Fruit fly (Drosophila melanogaster) whole organism, prepupa: Measurements from ENCODE around the gene CG13365.
A peak's percentile ranks its signal among the peaks of the same experiment; 100 is the strongest.

Source experiments
- Blimp-1 ChIP-seq: fragments of 200-800 bp; sonication (Bioruptor generic); optimal IDR thresholded peaks from 3 replicates; lab custom pipeline; 2017; ENCODE audit warnings: missing biosample characterization, missing genetic modification characterization, mild to moderate bottlenecking, moderate library complexity, missing genetic modification reagents
- CG10631 ChIP-seq: fragments of 200-800 bp; sonication (Bioruptor generic); optimal IDR thresholded peaks from 2 replicates; lab custom pipeline; 2016; ENCODE audit warnings: missing biosample characterization, missing genetic modification characterization
- CG10669 ChIP-seq: fragments of 200-800 bp; sonication (Bioruptor generic); optimal IDR thresholded peaks from 3 replicates; lab custom pipeline; 2018; ENCODE audit warnings: missing biosample characterization, mild to moderate bottlenecking, missing genetic modification characterization, moderate library complexity
- CG11902 ChIP-seq: fragments of 200-800 bp; sonication (Bioruptor generic); optimal IDR thresholded peaks from 3 replicates; lab custom pipeline; 2016; ENCODE audit warnings: missing biosample characterization, missing genetic modification characterization
- CG15336 ChIP-seq: fragments of 200-800 bp; sonication (Bioruptor generic); IDR thresholded peaks from 2 replicates; pipeline ENCODE4 v1.3.6; 2022; ENCODE audit warnings: missing biosample characterization, missing genetic modification characterization
- CG1621 ChIP-seq: fragments of 200-800 bp; sonication (Bioruptor generic); optimal IDR thresholded peaks from 3 replicates; lab custom pipeline; 2018; ENCODE audit warnings: missing biosample characterization, mild to moderate bottlenecking, missing genetic modification characterization
- CG3032 ChIP-seq: fragments of 200-800 bp; optimal IDR thresholded peaks from 2 replicates; lab custom pipeline; 2019; ENCODE audit warnings: missing biosample characterization, mild to moderate bottlenecking, missing genetic modification characterization, moderate library complexity
- CG31627 ChIP-seq: fragments of 200-800 bp; sonication (Bioruptor generic); optimal IDR thresholded peaks from 3 replicates; lab custom pipeline; 2016; ENCODE audit warnings: missing biosample characterization, missing genetic modification characterization
- CG34406 ChIP-seq: fragments of 200-800 bp; sonication (Bioruptor generic); optimal IDR thresholded peaks from 3 replicates; lab custom pipeline; 2016; ENCODE audit warnings: missing biosample characterization, missing genetic modification characterization
- CG3919 ChIP-seq: fragments of 200-800 bp; sonication (Bioruptor generic); optimal IDR thresholded peaks from 3 replicates; lab custom pipeline; 2016; ENCODE audit warnings: missing biosample characterization, missing genetic modification characterization
- CG4318 ChIP-seq: fragments of 200-800 bp; sonication (Bioruptor generic); optimal IDR thresholded peaks from 3 replicates; lab custom pipeline; 2017; ENCODE audit warnings: missing biosample characterization, mild to moderate bottlenecking, missing genetic modification characterization
- CG6163 ChIP-seq: fragments of 200-800 bp; sonication (Bioruptor generic); IDR thresholded peaks from 3 replicates; pipeline ENCODE4 v1.3.6; 2022; ENCODE audit warnings: missing biosample characterization, missing genetic modification characterization
- CG6276 ChIP-seq: fragments of 200-800 bp; sonication (Bioruptor generic); optimal IDR thresholded peaks from 2 replicates; lab custom pipeline; 2017; ENCODE audit warnings: missing biosample characterization, mild to moderate bottlenecking, missing genetic modification characterization
- CG6792 ChIP-seq: fragments of 200-800 bp; sonication (Bioruptor generic); optimal IDR thresholded peaks from 3 replicates; lab custom pipeline; 2016; ENCODE audit warnings: missing biosample characterization, missing genetic modification characterization
- CG6808 ChIP-seq: fragments of 200-800 bp; sonication (Bioruptor generic); optimal IDR thresholded peaks from 3 replicates; lab custom pipeline; 2017; ENCODE audit warnings: missing biosample characterization, missing genetic modification characterization, mild to moderate bottlenecking, moderate library complexity, missing genetic modification reagents
- CG7368 ChIP-seq: fragments of 200-800 bp; sonication (Bioruptor generic); optimal IDR thresholded peaks from 3 replicates; lab custom pipeline; 2016; ENCODE audit warnings: missing biosample characterization, missing genetic modification characterization
- CG8119 ChIP-seq: fragments of 200-800 bp; sonication (Bioruptor generic); IDR thresholded peaks from 3 replicates; pipeline ENCODE4 v1.3.6; 2022; ENCODE audit warnings: missing biosample characterization, missing genetic modification characterization
- CG8319 ChIP-seq: fragments of 200-800 bp; sonication (Bioruptor generic); optimal IDR thresholded peaks from 3 replicates; lab custom pipeline; 2016; ENCODE audit warnings: missing biosample characterization, missing genetic modification characterization
- CG8632 ChIP-seq: fragments of 200-800 bp; sonication (Bioruptor generic); optimal IDR thresholded peaks from 3 replicates; lab custom pipeline; 2016; ENCODE audit warnings: missing biosample characterization, missing genetic modification characterization
- CG9139 ChIP-seq: fragments of 200-800 bp; sonication (Bioruptor generic); optimal IDR thresholded peaks from 3 replicates; lab custom pipeline; 2017; ENCODE audit warnings: missing biosample characterization, mild to moderate bottlenecking, missing genetic modification characterization
- Eip78C ChIP-seq: fragments of 200-800 bp; sonication (Bioruptor generic); peaks from one replicate; lab custom pipeline; 2016; ENCODE audit warnings: missing biosample characterization, missing genetic modification characterization
- Eip93F ChIP-seq: fragments of 200-800 bp; sonication (Bioruptor generic); optimal IDR thresholded peaks from 2 replicates; lab custom pipeline; 2016; ENCODE audit warnings: missing biosample characterization, mild to moderate bottlenecking, missing genetic modification characterization
- Ets96B ChIP-seq: fragments of 200-800 bp; optimal IDR thresholded peaks from 2 replicates; lab custom pipeline; 2019; ENCODE audit warnings: missing biosample characterization, mild to moderate bottlenecking, missing genetic modification characterization, moderate library complexity
- Gug ChIP-seq: fragments of 200-800 bp; sonication (Bioruptor generic); IDR thresholded peaks from 2 replicates; pipeline ENCODE4 v1.3.6; 2022; ENCODE audit warnings: missing biosample characterization, missing genetic modification characterization
- Hr38 ChIP-seq: sonication (Bioruptor generic); optimal IDR thresholded peaks from 2 replicates; lab custom pipeline; 2016; ENCODE audit warnings: missing biosample characterization, missing genetic modification characterization
- Hr39 ChIP-seq: fragments of 200-800 bp; sonication (Bioruptor generic); optimal IDR thresholded peaks from 2 replicates; lab custom pipeline; 2016; ENCODE audit warnings: missing biosample characterization, missing genetic modification characterization
- Hr4 ChIP-seq: fragments of 200-800 bp; sonication (Bioruptor generic); optimal IDR thresholded peaks from 3 replicates; lab custom pipeline; 2016; ENCODE audit warnings: missing biosample characterization, missing genetic modification characterization
- Lpt ChIP-seq: fragments of 200-800 bp; sonication (Bioruptor generic); optimal IDR thresholded peaks from 3 replicates; lab custom pipeline; 2016; ENCODE audit warnings: missing biosample characterization, missing genetic modification characterization
- OdsH ChIP-seq: fragments of 200-800 bp; sonication (Bioruptor generic); optimal IDR thresholded peaks from 3 replicates; lab custom pipeline; 2016; ENCODE audit warnings: missing biosample characterization, missing genetic modification characterization
- Sox102F ChIP-seq: fragments of 200-800 bp; sonication (Bioruptor generic); optimal IDR thresholded peaks from 2 replicates; lab custom pipeline; 2016; ENCODE audit warnings: missing biosample characterization, mild to moderate bottlenecking, missing genetic modification characterization
- Sox14 ChIP-seq: fragments of 200-800 bp; sonication (Bioruptor generic); optimal IDR thresholded peaks from 3 replicates; lab custom pipeline; 2016; ENCODE audit warnings: missing biosample characterization, missing genetic modification characterization
- achi ChIP-seq: fragments of 200-800 bp; sonication (Bioruptor generic); optimal IDR thresholded peaks from 3 replicates; lab custom pipeline; 2016; ENCODE audit warnings: missing biosample characterization, missing genetic modification characterization
- acj6 ChIP-seq: fragments of 200-800 bp; sonication (Bioruptor generic); optimal IDR thresholded peaks from 3 replicates; lab custom pipeline; 2016; ENCODE audit warnings: missing biosample characterization, missing genetic modification characterization
- cyc ChIP-seq: fragments of 200-800 bp; sonication (Bioruptor generic); optimal IDR thresholded peaks from 3 replicates; lab custom pipeline; 2016; ENCODE audit warnings: missing biosample characterization, missing genetic modification characterization
- dac ChIP-seq: fragments of 200-800 bp; sonication (Bioruptor generic); optimal IDR thresholded peaks from 2 replicates; lab custom pipeline; 2017; ENCODE audit warnings: missing biosample characterization, mild to moderate bottlenecking, missing genetic modification characterization
- esn ChIP-seq: fragments of 200-800 bp; sonication (Bioruptor generic); optimal IDR thresholded peaks from 2 replicates; lab custom pipeline; 2016; ENCODE audit warnings: missing biosample characterization, mild to moderate bottlenecking, missing genetic modification characterization, moderate library complexity
- fd59A ChIP-seq: fragments of 200-800 bp; sonication (Bioruptor generic); optimal IDR thresholded peaks from 2 replicates; lab custom pipeline; 2017; ENCODE audit warnings: missing biosample characterization, mild to moderate bottlenecking, missing genetic modification characterization, missing genetic modification reagents
- fd85E ChIP-seq: fragments of 200-800 bp; sonication (Bioruptor generic); optimal IDR thresholded peaks from 3 replicates; lab custom pipeline; 2016; ENCODE audit warnings: missing biosample characterization, missing genetic modification characterization
- fkh ChIP-seq: fragments of 200-800 bp; sonication (Bioruptor generic); optimal IDR thresholded peaks from 3 replicates; lab custom pipeline; 2017; ENCODE audit warnings: missing biosample characterization, mild to moderate bottlenecking, missing genetic modification characterization, moderate library complexity
- lz ChIP-seq: fragments of 200-800 bp; sonication (Bioruptor generic); optimal IDR thresholded peaks from 3 replicates; lab custom pipeline; 2016; ENCODE audit warnings: missing biosample characterization, missing genetic modification characterization
- net ChIP-seq: fragments of 200-800 bp; sonication (Bioruptor generic); optimal IDR thresholded peaks from 3 replicates; lab custom pipeline; 2016; ENCODE audit warnings: missing biosample characterization, missing genetic modification characterization
- pdm3 ChIP-seq: fragments of 200-800 bp; sonication (Bioruptor generic); optimal IDR thresholded peaks from 3 replicates; lab custom pipeline; 2016; ENCODE audit warnings: missing biosample characterization, missing genetic modification characterization
- salr ChIP-seq, 2 experiments: fragments of 200-800 bp; sonication (Bioruptor generic); optimal IDR thresholded peaks; 3 replicates each; lab custom pipeline; 2016 to 2018; ENCODE audit warnings: missing biosample characterization in 2 of 2, missing genetic modification characterization in 2 of 2, mild to moderate bottlenecking in 1 of 2
- spab ChIP-seq: fragments of 200-800 bp; sonication (Bioruptor generic); optimal IDR thresholded peaks from 2 replicates; lab custom pipeline; 2017; ENCODE audit warnings: missing biosample characterization, mild to moderate bottlenecking, missing genetic modification characterization, missing genetic modification reagents
- ss ChIP-seq, 2 experiments: fragments of 200-800 bp; sonication (Bioruptor generic); optimal IDR thresholded peaks; 2 replicates in 1 of 2; 3 replicates in 1 of 2; lab custom pipeline; 2017 to 2018; ENCODE audit warnings: mild to moderate bottlenecking in 2 of 2, missing biosample characterization in 2 of 2, missing genetic modification characterization in 2 of 2, moderate library complexity in 1 of 2
- topi ChIP-seq: fragments of 200-800 bp; sonication (Bioruptor generic); optimal IDR thresholded peaks from 3 replicates; lab custom pipeline; 2016; ENCODE audit warnings: missing biosample characterization, missing genetic modification characterization

The CG13365 gene

dm6 chrX:581825-582224 lies 39.2 kb downstream of the CG13365 start, which contains the start of gene vnd:
TSS of gene vnd (plus strand) at chrX:582121.
- TF ChIP-seq fd59A (GFP tag; lab: Kevin White, UChicago), result peak; percentile 16
- no peak for TF ChIP-seq Sox14
- peak; percentile 11 for TF ChIP-seq CG6792
- TF ChIP-seq Sox102F (GFP tag; lab: Kevin White, UChicago), result no peak
- peak; percentile 36 for TF ChIP-seq CG6808 (GFP tag; lab: Kevin White, UChicago)
- TF ChIP-seq achi (GFP tag; lab: Kevin White, UChicago), result peak; percentile 10
- peak; percentile 29 for TF ChIP-seq CG8632 (GFP tag; lab: Kevin White, UChicago)
- no peak for TF ChIP-seq Gug (GFP tag; lab: Robert Waterston, UW)
- TF ChIP-seq Eip93F (GFP tag; lab: Kevin White, UChicago), result no peak
- no peak for TF ChIP-seq Hr38 (GFP tag; lab: Kevin White, UChicago)
- no peak for TF ChIP-seq acj6
- no peak for TF ChIP-seq CG8119 (GFP tag; lab: Robert Waterston, UW)
- TF ChIP-seq Eip78C (GFP tag; lab: Kevin White, UChicago), result peak; percentile 23
- TF ChIP-seq Hr4 (GFP tag; lab: Kevin White, UChicago), result no peak
- TF ChIP-seq net (GFP tag; lab: Kevin White, UChicago), result peak; percentile 4
- no peak for TF ChIP-seq CG3919 (GFP tag; lab: Kevin White, UChicago)
- TF ChIP-seq ss (GFP tag; optimal IDR thresholded peaks at IDR 0.05; lab: Kevin White, UChicago), result peak in 1 of 2 experiments; percentile 19
- TF ChIP-seq CG8319 (GFP tag; lab: Kevin White, UChicago), result no peak
- no peak for TF ChIP-seq CG9139 (GFP tag; lab: Kevin White, UChicago)
- no peak for TF ChIP-seq CG31627
- no peak for TF ChIP-seq salr (GFP tag; optimal IDR thresholded peaks at IDR 0.05; lab: Kevin White, UChicago)
- no peak for TF ChIP-seq CG6276 (GFP tag; lab: Kevin White, UChicago)
- no peak for TF ChIP-seq CG4318
- TF ChIP-seq topi, result no peak
- TF ChIP-seq CG7368, result peak; percentile 18
- no peak for TF ChIP-seq CG3032
- no peak for TF ChIP-seq esn (GFP tag; lab: Kevin White, UChicago)
- TF ChIP-seq CG34406 (GFP tag; lab: Kevin White, UChicago), result peak; percentile 31
- no peak for TF ChIP-seq CG15336 (GFP tag; lab: Robert Waterston, UW)
- TF ChIP-seq CG10669 (GFP tag; lab: Kevin White, UChicago), result peak; percentile 30
- TF ChIP-seq CG11902, result no peak
- no peak for TF ChIP-seq cyc
- no peak for TF ChIP-seq Hr39 (GFP tag; lab: Kevin White, UChicago)
- no peak for TF ChIP-seq dac (GFP tag; lab: Kevin White, UChicago)
- no peak for TF ChIP-seq fd85E
- TF ChIP-seq fkh, result peak; percentile 65
- peak; percentile 34; the same call in 1 of the 3 replicates for TF ChIP-seq CG6163
- no peak for TF ChIP-seq Lpt
- peak; percentile 49 for TF ChIP-seq CG10631
- TF ChIP-seq Blimp-1, result no peak
- peak; percentile 18 for TF ChIP-seq pdm3 (GFP tag; lab: Kevin White, UChicago)
- TF ChIP-seq Ets96B, result no peak
- TF ChIP-seq spab, result peak; percentile 23
- peak; percentile 19 for TF ChIP-seq OdsH
- TF ChIP-seq CG1621 (tag; lab: Kevin White, UChicago), result peak; percentile 26
- TF ChIP-seq lz (GFP tag; lab: Kevin White, UChicago), result no peak
- TF ChIP-seq, all 60 proteins: peak for 18
